Worm (Caenorhabditis elegans) whole organism, midembryonic: ENCODE data around the gene lgc-45.

Experiments used
- T22C8.4 ChIP-seq: fragments of 200-800 bp; sonication (Bioruptor generic); IDR thresholded peaks from 2 replicates; pipeline ENCODE4 v1.3.6; 2022; ENCODE audit warnings: missing genetic modification characterization, missing compliant biosample characterization
- flt-1 ChIP-seq: fragments of 200-800 bp; sonication (Bioruptor generic); IDR thresholded peaks from 2 replicates; pipeline ENCODE4 v1.3.6; 2022; ENCODE audit warnings: missing genetic modification characterization, missing compliant biosample characterization
- klf-2 ChIP-seq: fragments of 200-800 bp; sonication (Bioruptor generic); conservative IDR thresholded peaks from 2 replicates; pipeline ENCODE4 v1.3.6; 2022; ENCODE audit warnings: missing genetic modification reagents, missing genetic modification characterization, missing compliant biosample characterization
- med-1 ChIP-seq: sonication (generic microtip); optimal IDR thresholded peaks from 2 replicates; lab custom pipeline; 2017; ENCODE audit warnings: missing genetic modification characterization, mild to moderate bottlenecking, missing compliant biosample characterization, antibody characterized with exemption, missing genetic modification reagents; ENCODE audit not compliant: insufficient read depth
- ztf-23 ChIP-seq: fragments of 200-800 bp; sonication (Bioruptor generic); IDR thresholded peaks from 2 replicates; pipeline ENCODE4 v1.3.6; 2022; ENCODE audit warnings: missing genetic modification reagents, missing genetic modification characterization, missing compliant biosample characterization

DNA sequence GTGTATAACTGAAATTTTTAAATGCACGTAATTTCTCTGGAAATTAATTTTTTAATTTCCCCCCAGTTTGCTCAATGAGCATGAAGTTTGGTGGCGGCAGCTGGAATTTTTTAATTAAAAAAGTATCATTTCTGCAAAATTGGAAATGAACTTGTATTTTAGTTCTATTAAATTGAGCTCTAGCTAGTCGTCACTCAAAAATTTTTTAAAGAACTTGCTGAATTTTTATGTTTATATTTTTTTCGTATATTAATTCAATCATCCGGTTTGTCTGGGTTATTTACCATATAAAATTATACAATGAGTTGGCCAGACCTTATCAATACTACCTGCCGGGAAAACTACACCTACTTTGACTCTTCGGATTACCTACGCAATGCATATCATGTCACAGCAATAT is 24.5 kb downstream of the lgc-45 start, which contains the start of gene srh-59:
- no peak for TF ChIP-seq flt-1 (GFP tag; lab: Robert Waterston, UW)
- TF ChIP-seq med-1 (GFP tag; lab: Kevin White, UChicago), result no peak
- no peak for TF ChIP-seq ztf-23 (GFP tag; lab: Robert Waterston, UW)
- TF ChIP-seq T22C8.4 (GFP tag; lab: Robert Waterston, UW), result no peak
- no peak for TF ChIP-seq klf-2 (GFP tag; lab: Robert Waterston, UW)
